Worm (Caenorhabditis elegans) whole organism, late embryonic: ENCODE data around the gene rme-1.

Experiments used
- Y22D7AL.16 ChIP-seq: sonication (generic microtip); optimal IDR thresholded peaks from 2 replicates; lab custom pipeline; 2016; ENCODE audit warnings: missing genetic modification characterization, missing compliant biosample characterization
- ceh-30 ChIP-seq: fragments of 150-350 bp; optimal IDR thresholded peaks from 2 replicates; lab custom pipeline; 2014; ENCODE audit warnings: missing biosample characterization, missing genetic modification characterization
- ceh-31 ChIP-seq: sonication (generic microtip); optimal IDR thresholded peaks from 2 replicates; lab custom pipeline; 2016; ENCODE audit warnings: missing genetic modification characterization, missing compliant biosample characterization
- nhr-11 ChIP-seq: fragments of 150-350 bp; optimal IDR thresholded peaks from 2 replicates; lab custom pipeline; 2014; ENCODE audit warnings: missing biosample characterization, missing genetic modification characterization
- nhr-232 ChIP-seq: sonication (generic microtip); optimal IDR thresholded peaks from 2 replicates; lab custom pipeline; 2016; ENCODE audit warnings: missing genetic modification characterization, missing compliant biosample characterization
- pqm-1 ChIP-seq: sonication (generic microtip); optimal IDR thresholded peaks from 2 replicates; lab custom pipeline; 2016; ENCODE audit warnings: missing genetic modification characterization, missing compliant biosample characterization
- syd-9 ChIP-seq: sonication (generic microtip); optimal IDR thresholded peaks from 2 replicates; lab custom pipeline; 2016; ENCODE audit warnings: mild to moderate bottlenecking, missing genetic modification characterization, moderate library complexity, missing compliant biosample characterization
- tbx-2 ChIP-seq: sonication (generic microtip); optimal IDR thresholded peaks from 2 replicates; lab custom pipeline; 2016; ENCODE audit warnings: missing genetic modification characterization, missing compliant biosample characterization
- unc-42 ChIP-seq: sonication (generic microtip); optimal IDR thresholded peaks from 2 replicates; lab custom pipeline; 2016; ENCODE audit warnings: missing genotype, missing genetic modification characterization, missing compliant biosample characterization
- unc-86 ChIP-seq: sonication (generic microtip); optimal IDR thresholded peaks from 2 replicates; lab custom pipeline; 2016; ENCODE audit warnings: missing genetic modification characterization, missing compliant biosample characterization

ce11 chrV:6240735-6241134, 32.0 kb downstream of the rme-1 start:
- TF ChIP-seq nhr-232, result no peak
- TF ChIP-seq ceh-30 (tag; lab: Kevin White, UChicago), result no peak
- no peak for TF ChIP-seq pqm-1 (tag; lab: Kevin White, UChicago)
- TF ChIP-seq Y22D7AL.16 (tag; lab: Kevin White, UChicago), result no peak
- no peak for TF ChIP-seq unc-42 (tag; lab: Kevin White, UChicago)
- no peak for TF ChIP-seq nhr-11 (tag; lab: Kevin White, UChicago)
- TF ChIP-seq syd-9, result no peak
- TF ChIP-seq ceh-31 (tag; lab: Kevin White, UChicago), result no peak
- TF ChIP-seq unc-86 (tag; lab: Kevin White, UChicago), result no peak
- TF ChIP-seq tbx-2 (tag; lab: Kevin White, UChicago), result no peak
